Fruit fly (Drosophila melanogaster) Kc167 (cell line): ENCODE results near the gene Kua.

ENCODE experiments used
- Myc ChIP-seq: fragments of >200 bp; optimal IDR thresholded peaks from 2 replicates; lab custom pipeline; 2017; ENCODE audit warnings: missing external identifiers
- Sin3A ChIP-seq: fragments of >200 bp; optimal IDR thresholded peaks from 2 replicates; lab custom pipeline; 2018; ENCODE audit warnings: missing external identifiers
- psq ChIP-seq: fragments of >200 bp; optimal IDR thresholded peaks from 2 replicates; lab custom pipeline; 2017; ENCODE audit warnings: missing external identifiers

DNA sequence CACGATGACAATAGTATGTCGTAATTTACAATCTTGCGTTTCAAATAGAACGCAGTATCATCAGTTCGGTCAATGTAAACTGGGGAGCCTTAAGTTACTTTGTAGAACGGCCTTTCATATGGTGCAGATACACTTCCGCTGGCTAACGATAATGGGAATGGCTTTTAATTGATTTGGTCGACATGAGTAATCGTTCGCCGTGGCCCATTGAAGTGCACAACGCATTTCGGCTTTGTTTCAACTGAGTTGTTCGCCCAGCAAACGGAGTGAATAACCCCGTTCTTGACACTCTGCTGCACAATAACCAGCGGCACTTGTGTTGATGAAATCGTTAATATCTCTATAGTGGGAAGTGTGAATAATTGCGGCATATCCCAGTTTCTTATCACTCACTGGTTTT lies 29.5 kb upstream of the Kua start:
- no peak for TF ChIP-seq psq (lab: Kevin White, UChicago)
- no peak for TF ChIP-seq Myc (lab: Kevin White, UChicago)
- TF ChIP-seq Sin3A (lab: Kevin White, UChicago) = no peak
